Fruit fly (Drosophila melanogaster): ENCODE results near the gene CG1486.

Gene CG1486

dm6 chrX:21280629-21281028 lies 43.2 kb upstream of the CG1486 start:
- TF ChIP-seq Ptx1 (GFP tag; IDR thresholded peaks at IDR 0.05) (0 out of 2 replicates have a peak, but pooled peaks have one; percentile 15), fru (optimal IDR thresholded peaks at IDR 0.05) (no peak), Max (GFP tag; optimal IDR thresholded peaks at IDR 0.05) (no peak), Asciz (GFP tag; optimal IDR thresholded peaks at IDR 0.05) (no peak), CG8478 (optimal IDR thresholded peaks at IDR 0.05) (no peak), Fer3 (tag; optimal IDR thresholded peaks at IDR 0.05) (no peak), kah (GFP tag; optimal IDR thresholded peaks at IDR 0.05) (no peak), zfh1 (GFP tag; IDR thresholded peaks at IDR 0.05) (no peak), Hmx (GFP tag; optimal IDR thresholded peaks at IDR 0.05) (no peak), wek (GFP tag; optimal IDR thresholded peaks at IDR 0.05) (no peak), bbx (GFP tag; IDR thresholded peaks at IDR 0.05; ENCODE audit: partially characterized antibody) (no peak), exex (tag; optimal IDR thresholded peaks at IDR 0.05) (no peak), oc (tag; optimal IDR thresholded peaks at IDR 0.05) (no peak), maf-S (GFP tag; optimal IDR thresholded peaks at IDR 0.05) (no peak), Lpt (GFP tag; optimal IDR thresholded peaks at IDR 0.05) (no peak), lilli (GFP tag; optimal IDR thresholded peaks at IDR 0.05) (peak; percentile 8), ken (GFP tag; IDR thresholded peaks at IDR 0.05) (no peak), dysf (GFP tag; IDR thresholded peaks at IDR 0.05) (0 out of 3 replicates have a peak, but pooled peaks have one; percentile 52), Lhr (GFP tag; optimal IDR thresholded peaks at IDR 0.05) (no peak), CG3838 (GFP tag; optimal IDR thresholded peaks at IDR 0.05) (no peak), CG17186 (GFP tag; optimal IDR thresholded peaks at IDR 0.05) (no peak), CG7963 (GFP tag; IDR thresholded peaks at IDR 0.05; ENCODE audit: partially characterized antibody) (no peak), cg (GFP tag; optimal IDR thresholded peaks at IDR 0.05) (no peak), Ets65A (GFP tag) (peak; percentile 81), CG4730 (GFP tag; IDR thresholded peaks at IDR 0.05) (no peak), HHEX (GFP tag; optimal IDR thresholded peaks at IDR 0.05) (no peak), CG13424 (tag; optimal IDR thresholded peaks at IDR 0.05) (no peak), danr (GFP tag; IDR thresholded peaks at IDR 0.05) (no peak), pho (GFP tag; optimal IDR thresholded peaks at IDR 0.05) (no peak), CG15269 (tag; optimal IDR thresholded peaks at IDR 0.05) (no peak), CG17359 (tag; optimal IDR thresholded peaks at IDR 0.05) (no peak), Nf-YA (GFP tag; IDR thresholded peaks at IDR 0.05) (no peak), CG2889 (GFP tag; IDR thresholded peaks at IDR 0.05) (no peak), Antp (GFP tag; optimal IDR thresholded peaks at IDR 0.05) (no peak), eve (GFP tag; optimal IDR thresholded peaks at IDR 0.05) (peak in 1 of 2 experiments; percentile 43), dmrt99B (tag; optimal IDR thresholded peaks at IDR 0.05) (no peak), CG34224 (GFP tag; IDR thresholded peaks at IDR 0.05; ENCODE audit: partially characterized antibody) (no peak), CG6254 (GFP tag; optimal IDR thresholded peaks at IDR 0.05) (no peak), D19B (GFP tag; optimal IDR thresholded peaks at IDR 0.05) (no peak), pum (GFP tag; optimal IDR thresholded peaks at IDR 0.05) (no peak), tup (GFP tag; optimal IDR thresholded peaks at IDR 0.05) (no peak), CG17829 (tag; optimal IDR thresholded peaks at IDR 0.05) (no peak), z (GFP tag; IDR thresholded peaks at IDR 0.05) (no peak), CG2120 (GFP tag; optimal IDR thresholded peaks at IDR 0.05) (peak; percentile 34), CG17568 (GFP tag; optimal IDR thresholded peaks at IDR 0.05) (no peak), Kr (GFP tag; optimal IDR thresholded peaks at IDR 0.05) (no peak), CG4854 (GFP tag; optimal IDR thresholded peaks at IDR 0.05) (no peak), CG16815 (GFP tag; optimal IDR thresholded peaks at IDR 0.05) (no peak), jing (GFP tag; optimal IDR thresholded peaks at IDR 0.05) (no peak), B-H2 (GFP tag; optimal IDR thresholded peaks at IDR 0.05) (no peak), CG2116 (GFP tag; optimal IDR thresholded peaks at IDR 0.05) (no peak), CG10462 (GFP tag; optimal IDR thresholded peaks at IDR 0.05) (no peak)
